Fruit fly (Drosophila melanogaster): ENCODE results near the gene AANATL2.

The AANATL2 gene

DNA sequence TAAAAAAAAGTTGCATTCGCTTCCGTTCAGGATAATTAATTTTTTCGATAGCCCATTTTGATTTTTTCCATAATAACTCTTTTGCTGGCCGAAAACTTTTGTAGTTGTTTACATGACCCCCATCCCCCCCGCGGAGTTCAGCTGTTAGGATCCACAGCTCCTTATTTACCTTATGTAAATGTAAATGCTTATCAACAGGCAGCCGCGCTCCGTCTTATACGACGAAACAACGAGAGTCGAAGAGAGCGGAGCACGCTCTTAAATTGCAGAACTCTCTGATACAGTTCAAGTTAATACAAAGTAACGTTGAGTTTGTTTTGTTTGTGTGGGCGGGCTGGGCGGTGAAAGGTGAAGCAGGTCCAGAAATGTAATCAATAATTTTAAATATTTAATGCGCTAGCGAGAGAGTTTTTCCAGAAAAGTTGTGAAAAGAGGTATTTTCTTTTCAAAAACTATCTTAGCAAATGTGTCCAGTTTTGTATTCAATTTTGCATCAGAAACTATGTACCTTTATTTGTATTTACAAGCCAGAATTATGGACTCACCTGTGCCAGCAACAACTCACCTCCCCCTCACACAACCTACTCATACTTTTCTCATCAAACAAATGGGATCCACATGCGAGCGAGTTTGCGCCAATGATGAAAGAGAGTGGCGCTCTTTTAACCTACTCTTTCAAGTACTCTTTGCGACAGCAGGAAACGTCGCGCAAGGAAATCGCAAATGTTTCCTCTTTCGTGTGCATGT is 3.2 kb upstream of the AANATL2 start (continued):
- TF ChIP-seq Jarid2 (GFP tag; optimal IDR thresholded peaks at IDR 0.05) = peak; percentile 41
- no peak for TF ChIP-seq CG6765 (GFP tag; optimal IDR thresholded peaks at IDR 0.05)
- peak; percentile 20 for TF ChIP-seq kni (GFP tag; optimal IDR thresholded peaks at IDR 0.05)
- TF ChIP-seq CG11247 (GFP tag; IDR thresholded peaks at IDR 0.05) = 0 out of 2 replicates have a peak, but pooled peaks have one; percentile 6
- TF ChIP-seq CG10543 (GFP tag; optimal IDR thresholded peaks at IDR 0.05) = peak; percentile 27
- no peak; the same call in 1 of the 2 replicates for TF ChIP-seq Bgb (GFP tag; IDR thresholded peaks at IDR 0.05; ENCODE audit: partially characterized antibody)
- TF ChIP-seq CG7745 (tag; optimal IDR thresholded peaks at IDR 0.05) = no peak
- TF ChIP-seq Med (GFP tag) = peak; percentile 17
- TF ChIP-seq sqz (GFP tag; optimal IDR thresholded peaks at IDR 0.05) = no peak
- TF ChIP-seq CG3163 (GFP tag; optimal IDR thresholded peaks at IDR 0.05) = peak; percentile 97
- no peak for TF ChIP-seq Sox102F (GFP tag; optimal IDR thresholded peaks at IDR 0.05)
- peak; percentile 13 for TF ChIP-seq CG12659 (GFP tag; optimal IDR thresholded peaks at IDR 0.05)
- TF ChIP-seq sug (tag; optimal IDR thresholded peaks at IDR 0.05) = peak; percentile 70
- no peak for TF ChIP-seq H2.0 (GFP tag; IDR thresholded peaks at IDR 0.05)
- TF ChIP-seq HmgZ (tag; optimal IDR thresholded peaks at IDR 0.05) = no peak
- no peak for TF ChIP-seq repo (GFP tag; optimal IDR thresholded peaks at IDR 0.05)
- TF ChIP-seq CG18764 (GFP tag; optimal IDR thresholded peaks at IDR 0.05) = peak; percentile 3
- TF ChIP-seq CG1792 (GFP tag; optimal IDR thresholded peaks at IDR 0.05) = peak; percentile 4
- no peak; the same call in 1 of the 2 replicates for TF ChIP-seq vvl (GFP tag; IDR thresholded peaks at IDR 0.05)
- no peak for TF ChIP-seq fd102C (GFP tag; optimal IDR thresholded peaks at IDR 0.05)
- TF ChIP-seq CG11696 (GFP tag; IDR thresholded peaks at IDR 0.05) = no peak
- TF ChIP-seq Xrp1 (GFP tag; IDR thresholded peaks at IDR 0.05) = peak; percentile 34; the same call in 1 of the 2 replicates
- TF ChIP-seq MTF-1 (GFP tag; optimal IDR thresholded peaks at IDR 0.05; ENCODE audit: borderline replicate concordance) = peak; percentile 24

DNA sequence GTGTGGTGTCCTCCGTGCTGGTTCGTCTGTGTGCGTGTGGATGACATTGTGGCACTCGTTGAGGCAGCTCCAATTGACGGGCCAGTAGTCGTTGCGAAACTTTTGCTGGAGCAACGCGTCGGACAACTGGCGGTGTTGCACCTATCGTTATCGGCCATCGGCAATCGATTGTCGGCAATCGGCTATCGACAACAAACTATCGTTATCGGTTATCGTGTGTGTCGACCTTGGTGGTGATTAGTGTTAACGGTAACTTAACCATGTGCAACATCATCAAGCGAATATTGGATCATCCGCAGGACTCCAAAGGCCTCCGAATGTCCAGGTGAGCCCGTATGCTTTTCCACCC is 2.7 kb upstream of the AANATL2 start, which contains the start of gene Ddr:
Gene Ddr, plus strand, starts transcription at position 119 of the 349 bp plus-strand sequence.
- TF ChIP-seq CG14860 (GFP tag; IDR thresholded peaks at IDR 0.05; ENCODE audit: partially characterized antibody) (peak; percentile 65), CG3163 (GFP tag; optimal IDR thresholded peaks at IDR 0.05) (peak; percentile 61), cato (GFP tag; optimal IDR thresholded peaks at IDR 0.05; ENCODE audit: borderline replicate concordance) (no peak), Side (GFP tag; optimal IDR thresholded peaks at IDR 0.05) (no peak), CG8290 (GFP tag; optimal IDR thresholded peaks at IDR 0.05) (no peak), CG8290 (tag; optimal IDR thresholded peaks at IDR 0.05) (peak in 1 of 2 experiments; percentile 36), CG5180 (GFP tag; optimal IDR thresholded peaks at IDR 0.05) (no peak), Hr51 (GFP tag; optimal IDR thresholded peaks at IDR 0.05) (no peak), CG10959 (GFP tag; IDR thresholded peaks at IDR 0.05) (no peak), CG6791 (GFP tag; IDR thresholded peaks at IDR 0.05; ENCODE audit: partially characterized antibody) (peak; percentile 75), Xbp1 (GFP tag; optimal IDR thresholded peaks at IDR 0.05) (no peak), Med (GFP tag) (peak; percentile 45), repo (GFP tag; optimal IDR thresholded peaks at IDR 0.05) (no peak), Jarid2 (GFP tag; optimal IDR thresholded peaks at IDR 0.05) (peak; percentile 56), amos (GFP tag; IDR thresholded peaks at IDR 0.05; ENCODE audit: partially characterized antibody) (peak; percentile 55), inv (GFP tag; IDR thresholded peaks at IDR 0.05; ENCODE audit: partially characterized antibody) (peak; percentile 37; the same call in 1 of the 2 replicates), zen2 (GFP tag; IDR thresholded peaks at IDR 0.05; ENCODE audit: partially characterized antibody) (peak; percentile 85; the same call in 2 of the 3 replicates), cg (GFP tag; optimal IDR thresholded peaks at IDR 0.05) (peak; percentile 52), Mes4 (GFP tag; optimal IDR thresholded peaks at IDR 0.05) (no peak), Opbp (GFP tag; IDR thresholded peaks at IDR 0.05; ENCODE audit: partially characterized antibody) (peak; percentile 72; the same call in 2 of the 3 replicates), Atf-2 (GFP tag; optimal IDR thresholded peaks at IDR 0.05) (no peak), chinmo (GFP tag; IDR thresholded peaks at IDR 0.05; ENCODE audit: partially characterized antibody) (0 out of 4 replicates have a peak, but pooled peaks have one; percentile 61), Ada2b (GFP tag; IDR thresholded peaks at IDR 0.05) (no peak), sna (GFP tag; IDR thresholded peaks at IDR 0.05; ENCODE audit: partially characterized antibody) (peak; percentile 58; the same call in 1 of the 2 replicates), CG15073 (GFP tag; optimal IDR thresholded peaks at IDR 0.05) (no peak), CG7963 (GFP tag; IDR thresholded peaks at IDR 0.05; ENCODE audit: partially characterized antibody) (peak; percentile 66; the same call in 2 of the 3 replicates), E2f2 (GFP tag; IDR thresholded peaks at IDR 0.05) (no peak), gt (GFP tag; IDR thresholded peaks at IDR 0.05) (no peak)

All from whole organism, embryonic.